Worm (Caenorhabditis elegans): ENCODE data around the gene F46H5.11.

F46H5.11 gene

ce11 chrX:7234723-7235203, 37.1 kb downstream of the F46H5.11 start (continued):
- TF ChIP-seq hlh-26 (GFP tag; conservative IDR thresholded peaks at IDR 0.05), result no peak
- TF ChIP-seq Y79H2A.3 (GFP tag; conservative IDR thresholded peaks at IDR 0.05), result no peak
- no peak for TF ChIP-seq B0261.1 (tag; optimal IDR thresholded peaks at IDR 0.05)
- TF ChIP-seq T26A5.8 (tag; optimal IDR thresholded peaks at IDR 0.05), result no peak
- TF ChIP-seq ZK185.1 (tag; optimal IDR thresholded peaks at IDR 0.05; ENCODE audit: poor library complexity, severe bottlenecking), result no peak
- TF ChIP-seq nhr-179 (tag; optimal IDR thresholded peaks at IDR 0.05), result no peak
- no peak for TF ChIP-seq mcd-1 (GFP tag; IDR thresholded peaks at IDR 0.05)
- no peak for TF ChIP-seq rpc-1 (optimal IDR thresholded peaks at IDR 0.05)
- TF ChIP-seq rpc-1 (tag; optimal IDR thresholded peaks at IDR 0.05), result no peak
- TF ChIP-seq F10E7.11 (tag; optimal IDR thresholded peaks at IDR 0.05), result no peak
- no peak for TF ChIP-seq fkh-3 (tag; optimal IDR thresholded peaks at IDR 0.05)
- TF ChIP-seq hsf-1 (GFP tag; IDR thresholded peaks at IDR 0.05), result no peak
- TF ChIP-seq rec-8 (tag; optimal IDR thresholded peaks at IDR 0.05), result no peak
- TF ChIP-seq ets-4 (GFP tag; optimal IDR thresholded peaks at IDR 0.05), result no peak
- no peak for TF ChIP-seq ceh-91 (GFP tag; IDR thresholded peaks at IDR 0.05)
- no peak for TF ChIP-seq F52B5.7 (tag; optimal IDR thresholded peaks at IDR 0.05)
- no peak for TF ChIP-seq ceh-40 (GFP tag; IDR thresholded peaks at IDR 0.05)
- TF ChIP-seq aptf-2 (GFP tag; conservative IDR thresholded peaks at IDR 0.05), result no peak
- no peak for TF ChIP-seq ztf-6 (GFP tag; IDR thresholded peaks at IDR 0.05)
- no peak for TF ChIP-seq let-526 (GFP tag; IDR thresholded peaks at IDR 0.05)
- no peak for TF ChIP-seq cebp-1 (GFP tag; IDR thresholded peaks at IDR 0.05)
- TF ChIP-seq cebp-1 (tag; optimal IDR thresholded peaks at IDR 0.05), result peak; percentile 69
- no peak for TF ChIP-seq rcor-1 (GFP tag; IDR thresholded peaks at IDR 0.05)
- TF ChIP-seq repo-1 (tag; optimal IDR thresholded peaks at IDR 0.05), result no peak
- TF ChIP-seq chd-7 (tag; optimal IDR thresholded peaks at IDR 0.05), result no peak
- no peak for TF ChIP-seq nfyb-1 (GFP tag; IDR thresholded peaks at IDR 0.05)
- no peak for TF ChIP-seq athp-1 (tag; optimal IDR thresholded peaks at IDR 0.05)
- no peak for TF ChIP-seq T07F8.4 (tag; optimal IDR thresholded peaks at IDR 0.05)
- no peak for TF ChIP-seq dpl-1 (GFP tag; optimal IDR thresholded peaks at IDR 0.05)
- no peak for TF ChIP-seq egrh-3 (GFP tag; IDR thresholded peaks at IDR 0.05)
- TF ChIP-seq ztf-22 (GFP tag; optimal IDR thresholded peaks at IDR 0.05), result no peak
- TF ChIP-seq F33H1.4 (GFP tag; IDR thresholded peaks at IDR 0.05), result no peak
- no peak for TF ChIP-seq hlh-12 (tag; optimal IDR thresholded peaks at IDR 0.05)
- no peak for TF ChIP-seq atf-7 (tag; optimal IDR thresholded peaks at IDR 0.05)
- no peak for TF ChIP-seq ceh-58 (GFP tag; IDR thresholded peaks at IDR 0.05)
- TF ChIP-seq lin-35 (GFP tag; optimal IDR thresholded peaks at IDR 0.05), result peak in 1 of 3 experiments; percentile 26
- no peak for TF ChIP-seq egl-18 (GFP tag; IDR thresholded peaks at IDR 0.05)
- no peak for TF ChIP-seq F57A8.1 (GFP tag; optimal IDR thresholded peaks at IDR 0.05)
- TF ChIP-seq mxl-1 (tag; optimal IDR thresholded peaks at IDR 0.05), result no peak
- TF ChIP-seq lin-54 (GFP tag; optimal IDR thresholded peaks at IDR 0.05), result no peak
- peak; percentile 40; the same call in 1 of the 2 replicates for TF ChIP-seq B0336.3 (GFP tag; IDR thresholded peaks at IDR 0.05)
- no peak for TF ChIP-seq hmg-20 (GFP tag; IDR thresholded peaks at IDR 0.05)
- no peak for TF ChIP-seq sptf-2 (GFP tag; optimal IDR thresholded peaks at IDR 0.05)
- TF ChIP-seq somi-1 (GFP tag; optimal IDR thresholded peaks at IDR 0.05), result peak; percentile 2
- no peak for TF ChIP-seq tlf-1 (GFP tag; optimal IDR thresholded peaks at IDR 0.05)
- TF ChIP-seq madf-10 (tag; optimal IDR thresholded peaks at IDR 0.05), result peak; percentile 48
- no peak for TF ChIP-seq B0019.2 (GFP tag; conservative IDR thresholded peaks at IDR 0.05)
- peak; percentile 84 for TF ChIP-seq nhr-80 (tag; optimal IDR thresholded peaks at IDR 0.05)
- no peak for TF ChIP-seq cebp-2 (GFP tag; IDR thresholded peaks at IDR 0.05)
- no peak for TF ChIP-seq lsl-1 (GFP tag; optimal IDR thresholded peaks at IDR 0.05)
- no peak for TF ChIP-seq hrde-1 (tag; optimal IDR thresholded peaks at IDR 0.05; ENCODE audit: borderline replicate concordance)
